Fruit fly (Drosophila melanogaster) whole organism, embryonic: ENCODE measurements around the gene CG15027.
A peak's percentile ranks its signal among the peaks of the same experiment; 100 is the strongest.

Source experiments
- ATbp ChIP-seq: fragments of 200-800 bp; sonication (Bioruptor generic); optimal IDR thresholded peaks from 2 replicates; lab custom pipeline; 2017; ENCODE audit warnings: missing biosample characterization, mild to moderate bottlenecking, missing genetic modification characterization, missing genetic modification reagents
- CG10274 ChIP-seq: fragments of 200-800 bp; sonication (Bioruptor generic); optimal IDR thresholded peaks from 3 replicates; lab custom pipeline; 2017; ENCODE audit warnings: missing biosample characterization, mild to moderate bottlenecking, missing genetic modification characterization
- CG10543 ChIP-seq: fragments of 200-800 bp; sonication (Bioruptor generic); optimal IDR thresholded peaks from 3 replicates; lab custom pipeline; 2017; ENCODE audit warnings: missing biosample characterization, mild to moderate bottlenecking, missing genetic modification characterization, moderate library complexity
- CG11723 ChIP-seq: fragments of 200-800 bp; sonication (Bioruptor generic); optimal IDR thresholded peaks from 2 replicates; lab custom pipeline; 2017; ENCODE audit warnings: missing biosample characterization, mild to moderate bottlenecking, missing genetic modification characterization
- CG1233 ChIP-seq: fragments of 200-800 bp; sonication (Bioruptor generic); optimal IDR thresholded peaks from 4 replicates; lab custom pipeline; 2018; ENCODE audit warnings: missing biosample characterization, mild to moderate bottlenecking, missing genetic modification characterization
- CG15479 ChIP-seq: fragments of 200-800 bp; sonication (Bioruptor generic); optimal IDR thresholded peaks from 3 replicates; lab custom pipeline; 2019; ENCODE audit warnings: missing biosample characterization, mild to moderate bottlenecking, missing genetic modification characterization, moderate library complexity
- CG16813 ChIP-seq: fragments of 200-800 bp; sonication (Bioruptor generic); IDR thresholded peaks from 3 replicates; pipeline ENCODE4 v1.3.6; 2022; ENCODE audit warnings: missing biosample characterization, missing genetic modification characterization; ENCODE audit not compliant: partially characterized antibody
- CG17186 ChIP-seq: fragments of 200-800 bp; sonication (Bioruptor generic); optimal IDR thresholded peaks from 3 replicates; lab custom pipeline; 2017; ENCODE audit warnings: missing biosample characterization, missing genetic modification reagents, missing genetic modification characterization
- CG17359 ChIP-seq: fragments of 200-800 bp; sonication (Bioruptor generic); optimal IDR thresholded peaks from 3 replicates; lab custom pipeline; 2018; ENCODE audit warnings: missing biosample characterization, mild to moderate bottlenecking, missing genetic modification characterization, moderate library complexity
- CG17361 ChIP-seq: fragments of 200-800 bp; sonication (Bioruptor generic); IDR thresholded peaks from 3 replicates; pipeline ENCODE4 v1.3.6; 2022; ENCODE audit warnings: missing biosample characterization, missing genetic modification characterization
- CG17912 ChIP-seq: fragments of 200-800 bp; sonication (Bioruptor generic); optimal IDR thresholded peaks from 2 replicates; lab custom pipeline; 2018; ENCODE audit warnings: missing biosample characterization, mild to moderate bottlenecking, missing genetic modification characterization
- CG2678 ChIP-seq: fragments of 200-800 bp; sonication (Bioruptor generic); optimal IDR thresholded peaks from 3 replicates; lab custom pipeline; 2019; ENCODE audit warnings: missing biosample characterization, mild to moderate bottlenecking, missing genetic modification characterization, moderate library complexity
- CG30403 ChIP-seq: fragments of 200-800 bp; sonication (Bioruptor generic); optimal IDR thresholded peaks from 3 replicates; lab custom pipeline; 2016; ENCODE audit warnings: missing biosample characterization, missing genetic modification characterization
- CG32772 ChIP-seq: fragments of 200-800 bp; sonication (Bioruptor generic); IDR thresholded peaks from 2 replicates; pipeline ENCODE4 v1.3.6; 2022; ENCODE audit warnings: missing biosample characterization, missing genetic modification characterization
- CG4707 ChIP-seq: fragments of 200-800 bp; sonication (Bioruptor generic); optimal IDR thresholded peaks from 2 replicates; lab custom pipeline; 2018; ENCODE audit warnings: missing biosample characterization, mild to moderate bottlenecking, missing genetic modification characterization, moderate library complexity
- CG5180 ChIP-seq: fragments of 200-800 bp; sonication (Bioruptor generic); optimal IDR thresholded peaks from 3 replicates; lab custom pipeline; 2017; ENCODE audit warnings: missing biosample characterization, missing genetic modification characterization, mild to moderate bottlenecking, moderate library complexity, missing genetic modification reagents
- CG5245 ChIP-seq: fragments of 200-800 bp; sonication (Bioruptor generic); optimal IDR thresholded peaks from 3 replicates; lab custom pipeline; 2016; ENCODE audit warnings: missing biosample characterization, missing genetic modification characterization
- CG7839 ChIP-seq: fragments of 200-800 bp; sonication (Bioruptor generic); optimal IDR thresholded peaks from 3 replicates; lab custom pipeline; 2018; ENCODE audit warnings: missing biosample characterization, mild to moderate bottlenecking, missing genetic modification characterization, moderate library complexity
- CG8359 ChIP-seq: fragments of 200-800 bp; sonication (Bioruptor generic); optimal IDR thresholded peaks from 2 replicates; lab custom pipeline; 2017; ENCODE audit warnings: missing biosample characterization, mild to moderate bottlenecking, missing genetic modification characterization, borderline replicate concordance
- CG9876 ChIP-seq: fragments of 200-800 bp; sonication (Bioruptor generic); optimal IDR thresholded peaks from 2 replicates; lab custom pipeline; 2016; ENCODE audit warnings: missing biosample characterization, missing genetic modification characterization
- CTCF ChIP-seq: fragments of 200-800 bp; sonication (Bioruptor generic); optimal IDR thresholded peaks from 2 replicates; lab custom pipeline; 2017; ENCODE audit warnings: missing biosample characterization, mild to moderate bottlenecking, missing genetic modification characterization, moderate library complexity
- D ChIP-seq, 2 experiments: fragments of 200-800 bp in 1 of 2; fragments of >200 bp in 1 of 2; sonication (Bioruptor generic) in 1 of 2; optimal IDR thresholded peaks; 2 replicates in 1 of 2; 3 replicates in 1 of 2; lab custom pipeline; 2017; ENCODE audit warnings: mild to moderate bottlenecking in 1 of 2, missing biosample characterization in 1 of 2, missing genetic modification characterization in 1 of 2, missing genetic modification reagents in 1 of 2
- D19B ChIP-seq: fragments of 200-800 bp; sonication (Bioruptor generic); optimal IDR thresholded peaks from 2 replicates; lab custom pipeline; 2017; ENCODE audit warnings: missing biosample characterization, mild to moderate bottlenecking, missing genetic modification characterization
- Deaf1 ChIP-seq: fragments of 200-800 bp; optimal IDR thresholded peaks from 3 replicates; lab custom pipeline; 2019; ENCODE audit warnings: missing biosample characterization, mild to moderate bottlenecking, missing genetic modification characterization, moderate library complexity
- Dll ChIP-seq: fragments of 200-800 bp; sonication (Bioruptor generic); IDR thresholded peaks from 4 replicates; pipeline ENCODE4 v1.3.6; 2022; ENCODE audit warnings: missing biosample characterization, missing genetic modification characterization; ENCODE audit not compliant: partially characterized antibody
- Doc3 ChIP-seq: fragments of 200-800 bp; sonication (Bioruptor generic); IDR thresholded peaks from 3 replicates; pipeline ENCODE4 v1.3.6; 2022; ENCODE audit warnings: missing biosample characterization, missing genetic modification characterization; ENCODE audit not compliant: partially characterized antibody
- Meics ChIP-seq: fragments of 200-800 bp; sonication (Bioruptor generic); optimal IDR thresholded peaks from 2 replicates; lab custom pipeline; 2017; ENCODE audit warnings: missing biosample characterization, mild to moderate bottlenecking, missing genetic modification characterization
- Scr ChIP-seq: fragments of 200-800 bp; sonication (Bioruptor generic); IDR thresholded peaks from 2 replicates; pipeline ENCODE4 v1.3.6; 2022; ENCODE audit warnings: missing biosample characterization, missing genetic modification characterization; ENCODE audit not compliant: partially characterized antibody
- Spps ChIP-seq: fragments of 200-800 bp; sonication (Bioruptor generic); optimal IDR thresholded peaks from 2 replicates; lab custom pipeline; 2018; ENCODE audit warnings: missing biosample characterization, mild to moderate bottlenecking, missing genetic modification characterization
- Trl ChIP-seq, 3 experiments: fragments of >200 bp in 2 of 3; fragments of 200-800 bp in 1 of 3; sonication (Bioruptor generic) in 1 of 3; optimal IDR thresholded peaks; 2 replicates in 1 of 3; 3 replicates in 2 of 3; lab custom pipeline; 2016 to 2017; ENCODE audit warnings: missing biosample characterization in 1 of 3, missing genetic modification characterization in 1 of 3
- bbx ChIP-seq: fragments of 200-800 bp; sonication (Bioruptor generic); IDR thresholded peaks from 2 replicates; pipeline ENCODE4 v1.3.6; 2022; ENCODE audit warnings: missing biosample characterization, missing genetic modification characterization; ENCODE audit not compliant: partially characterized antibody
- dmrt99B ChIP-seq: fragments of 200-800 bp; sonication (Bioruptor generic); optimal IDR thresholded peaks from 2 replicates; lab custom pipeline; 2018; ENCODE audit warnings: missing biosample characterization, mild to moderate bottlenecking, missing genetic modification characterization, moderate library complexity
- ems ChIP-seq: fragments of 200-800 bp; sonication (Bioruptor generic); optimal IDR thresholded peaks from 3 replicates; lab custom pipeline; 2016; ENCODE audit warnings: missing biosample characterization, missing genetic modification characterization
- en ChIP-seq: fragments of 200-800 bp; sonication (Bioruptor generic); optimal IDR thresholded peaks from 2 replicates; lab custom pipeline; 2016; ENCODE audit warnings: missing biosample characterization, missing genetic modification characterization
- kay ChIP-seq: fragments of 200-800 bp; sonication (Bioruptor generic); optimal IDR thresholded peaks from 2 replicates; lab custom pipeline; 2016; ENCODE audit warnings: missing biosample characterization, missing genetic modification characterization
- lola ChIP-seq, 3 experiments: fragments of >200 bp in 2 of 3; fragments of 200-800 bp in 1 of 3; sonication (Bioruptor generic) in 1 of 3; optimal IDR thresholded peaks; 2 replicates each; lab custom pipeline; 2017 to 2019; ENCODE audit warnings: missing biosample characterization in 3 of 3, missing genetic modification characterization in 3 of 3, mild to moderate bottlenecking in 1 of 3, moderate library complexity in 1 of 3
- nau ChIP-seq: fragments of 200-800 bp; sonication (Bioruptor generic); optimal IDR thresholded peaks from 3 replicates; lab custom pipeline; 2017; ENCODE audit warnings: missing biosample characterization, mild to moderate bottlenecking, missing genetic modification characterization, missing genetic modification reagents
- otp ChIP-seq: fragments of 200-800 bp; sonication (Bioruptor generic); IDR thresholded peaks from 3 replicates; pipeline ENCODE4, ENCODE4 v1.3.6; 2022; ENCODE audit warnings: missing biosample characterization, missing genetic modification characterization
- pan ChIP-seq, 4 experiments: fragments of >200 bp in 3 of 4; fragments of 200-800 bp in 1 of 4; sonication (Bioruptor generic) in 1 of 4; optimal IDR thresholded peaks in 3 of 4; IDR thresholded peaks in 1 of 4; 2 replicates each; pipeline versions ENCODE4 v1.3.6 to Lab custom; 2017 to 2022; ENCODE audit warnings: missing biosample characterization in 2 of 4, missing genetic modification characterization in 2 of 4, mixed read lengths in 1 of 4
- row ChIP-seq: fragments of 200-800 bp; sonication (Bioruptor generic); IDR thresholded peaks from 3 replicates; pipeline ENCODE4 v1.3.6; 2022; ENCODE audit warnings: missing biosample characterization, missing genetic modification characterization
- salm ChIP-seq: fragments of 200-800 bp; sonication (Bioruptor generic); optimal IDR thresholded peaks from 2 replicates; lab custom pipeline; 2018; ENCODE audit warnings: missing biosample characterization, mild to moderate bottlenecking, missing genetic modification characterization
- shn ChIP-seq: fragments of 200-800 bp; sonication (Bioruptor generic); optimal IDR thresholded peaks from 3 replicates; lab custom pipeline; 2016; ENCODE audit warnings: missing biosample characterization, missing genetic modification characterization
- sob ChIP-seq: fragments of 200-800 bp; sonication (Bioruptor generic); IDR thresholded peaks from 2 replicates; pipeline ENCODE4 v1.3.6; 2022; ENCODE audit warnings: missing biosample characterization, missing genetic modification characterization
- sr ChIP-seq: fragments of 200-800 bp; sonication (Bioruptor generic); IDR thresholded peaks from 3 replicates; pipeline ENCODE4 v1.3.6; 2022; ENCODE audit warnings: missing biosample characterization, missing genetic modification characterization
- stc ChIP-seq: fragments of 200-800 bp; sonication (Bioruptor generic); IDR thresholded peaks from 2 replicates; pipeline ENCODE4 v1.3.6; 2022; ENCODE audit warnings: missing biosample characterization, missing genetic modification characterization
- tin ChIP-seq: fragments of 200-800 bp; sonication (Bioruptor generic); optimal IDR thresholded peaks from 3 replicates; lab custom pipeline; 2016; ENCODE audit warnings: missing biosample characterization, missing genetic modification characterization
- tx ChIP-seq: fragments of 200-800 bp; sonication (Bioruptor generic); optimal IDR thresholded peaks from 2 replicates; lab custom pipeline; 2016; ENCODE audit warnings: missing biosample characterization, missing genetic modification characterization
- unc-4 ChIP-seq: fragments of 200-800 bp; sonication (Bioruptor generic); IDR thresholded peaks from 2 replicates; pipeline ENCODE4 v1.3.6; 2022; ENCODE audit warnings: missing biosample characterization, missing genetic modification characterization; ENCODE audit not compliant: partially characterized antibody

The CG15027 gene

DNA sequence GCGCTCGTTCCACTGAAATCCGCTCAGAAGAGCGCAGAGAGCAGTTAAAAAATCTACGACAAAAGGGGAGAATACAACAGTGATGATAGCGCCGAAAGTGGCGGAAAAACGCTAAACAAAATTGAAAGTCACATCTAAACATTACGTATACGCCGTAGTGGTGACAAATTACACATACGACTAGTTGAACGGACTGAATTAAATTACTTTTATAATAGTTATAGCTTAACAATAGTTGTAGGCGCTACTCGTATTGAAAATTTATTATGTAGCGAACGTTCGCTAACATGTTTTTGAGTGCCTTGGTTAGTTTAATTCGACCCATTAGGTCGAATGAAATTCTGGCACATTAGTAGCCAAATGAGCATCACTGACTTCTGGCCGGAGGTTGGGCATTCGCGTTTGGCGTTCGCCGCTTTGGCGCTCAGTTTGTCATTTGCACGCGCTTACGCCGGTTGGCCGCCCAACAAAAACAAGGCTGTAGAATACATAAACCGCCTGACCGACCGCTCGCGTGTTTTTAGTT lies 41.9 kb downstream of the CG15027 start, which contains the start of gene CG5541 (continued):
- TF ChIP-seq Scr (GFP tag; lab: Robert Waterston, UW) (no peak), CG5245 (GFP tag; lab: Kevin White, UChicago) (no peak), CG15479 (GFP tag; lab: Kevin White, UChicago) (no peak), CG17361 (0 out of 3 replicates have a peak, but pooled peaks have one; percentile 19), CG30403 (GFP tag; lab: Kevin White, UChicago) (peak; percentile 8), pan (optimal IDR thresholded peaks at IDR 0.05; lab: Kevin White, UChicago) (no peak), pan (GFP tag; optimal IDR thresholded peaks at IDR 0.05 in 1 of 2, IDR thresholded peaks at IDR 0.05 in 1 of 2) (no peak), CG17186 (GFP tag; lab: Kevin White, UChicago) (no peak), Deaf1 (tag; lab: Kevin White, UChicago) (peak; percentile 42), stc (no peak), otp (GFP tag; lab: Robert Waterston, UW) (no peak), D19B (GFP tag; lab: Kevin White, UChicago) (no peak), CG7839 (tag; lab: Kevin White, UChicago) (no peak), en (no peak), bbx (GFP tag; lab: Robert Waterston, UW) (no peak), Trl (optimal IDR thresholded peaks at IDR 0.05; lab: Kevin White, UChicago) (peak; percentile 42 to 77), Trl (GFP tag; optimal IDR thresholded peaks at IDR 0.05; lab: Kevin White, UChicago) (no peak), dmrt99B (tag; lab: Kevin White, UChicago) (no peak), CTCF (no peak), row (GFP tag; lab: Robert Waterston, UW) (peak; percentile 92), tin (no peak), CG4707 (no peak), Doc3 (GFP tag; lab: Robert Waterston, UW) (no peak), salm (tag; lab: Kevin White, UChicago) (no peak), CG1233 (no peak), CG10274 (GFP tag; lab: Kevin White, UChicago) (no peak), lola (GFP tag; optimal IDR thresholded peaks at IDR 0.05; lab: Kevin White, UChicago) (no peak), CG32772 (GFP tag; lab: Robert Waterston, UW) (no peak), CG8359 (no peak), CG11723 (GFP tag; lab: Kevin White, UChicago) (no peak), CG10543 (GFP tag; lab: Kevin White, UChicago) (peak; percentile 82), nau (GFP tag; lab: Kevin White, UChicago) (no peak), sr (GFP tag; lab: Robert Waterston, UW) (no peak), sob (GFP tag; lab: Robert Waterston, UW) (no peak), CG17912 (GFP tag; lab: Kevin White, UChicago) (no peak), Spps (tag; lab: Kevin White, UChicago) (no peak), D (optimal IDR thresholded peaks at IDR 0.05; lab: Kevin White, UChicago) (no peak), D (GFP tag; optimal IDR thresholded peaks at IDR 0.05; lab: Kevin White, UChicago) (no peak), CG16813 (no peak), ems (GFP tag; lab: Kevin White, UChicago) (no peak), Meics (GFP tag; lab: Kevin White, UChicago) (peak; percentile 47), ATbp (GFP tag; lab: Kevin White, UChicago) (no peak), CG2678 (tag; lab: Kevin White, UChicago) (peak; percentile 32), kay (GFP tag; lab: Kevin White, UChicago) (no peak), Dll (GFP tag; lab: Robert Waterston, UW) (no peak), CG17359 (no peak), tx (GFP tag; lab: Kevin White, UChicago) (no peak), unc-4 (GFP tag; lab: Robert Waterston, UW) (no peak), CG5180 (GFP tag; lab: Kevin White, UChicago) (no peak), shn (GFP tag; lab: Kevin White, UChicago) (no peak), CG9876 (GFP tag; lab: Kevin White, UChicago) (no peak)
